In genomic region chr3R:25637294-25638174, dm6 we compare ENCODE assay signal across 1 fruit fly cellular context.
A peak's percentile ranks its signal among the peaks of the same experiment; 100 is the strongest.
TF ChIP-seq lines count a peak whose summit lies in the region.

Gene jigr1, plus strand, starts transcription at chr3R:25637843.

TF ChIP-seq in whole organism, embryonic, 481 proteins besides CTCF, POLR2A, EP300 and RAD21 (continued from another document):
- no peak for TF ChIP-seq CG14860 (GFP tag; IDR thresholded peaks at IDR 0.05; lab: Robert Waterston, UW; ENCODE audit: partially characterized antibody)
- TF ChIP-seq fd102C (GFP tag; optimal IDR thresholded peaks at IDR 0.05; lab: Kevin White, UChicago): peak; percentile 60
- peak; percentile 91 for TF ChIP-seq D19B (GFP tag; optimal IDR thresholded peaks at IDR 0.05; lab: Kevin White, UChicago)
- peak; percentile 45 for TF ChIP-seq Chrac-16 (GFP tag; optimal IDR thresholded peaks at IDR 0.05; lab: Kevin White, UChicago)
- TF ChIP-seq BEAF-32 (GFP tag; optimal IDR thresholded peaks at IDR 0.05; lab: Kevin White, UChicago): no peak
- peak; percentile 54 for TF ChIP-seq CG31441 (GFP tag; IDR thresholded peaks at IDR 0.05; lab: Robert Waterston, UW)
- TF ChIP-seq inv (GFP tag; IDR thresholded peaks at IDR 0.05; lab: Robert Waterston, UW; ENCODE audit: partially characterized antibody): no peak
- TF ChIP-seq lov (optimal IDR thresholded peaks at IDR 0.05; lab: Kevin White, UChicago): no peak
- TF ChIP-seq lov (GFP tag; IDR thresholded peaks at IDR 0.05; lab: Robert Waterston, UW): 0 out of 3 replicates have a peak, but pooled peaks have one; percentile 34
- no peak for TF ChIP-seq CG13894 (tag; optimal IDR thresholded peaks at IDR 0.05; lab: Kevin White, UChicago)
- TF ChIP-seq Blimp-1 (GFP tag; optimal IDR thresholded peaks at IDR 0.05; lab: Kevin White, UChicago): peak; percentile 3
- no peak for TF ChIP-seq slbo (GFP tag; IDR thresholded peaks at IDR 0.05; lab: Robert Waterston, UW)
- TF ChIP-seq dan (GFP tag; IDR thresholded peaks at IDR 0.05; lab: Robert Waterston, UW): peak; percentile 10; the same call in 1 of the 2 replicates
- TF ChIP-seq Atf-2 (GFP tag; optimal IDR thresholded peaks at IDR 0.05; lab: Kevin White, UChicago): no peak
- TF ChIP-seq gsb-n (tag; optimal IDR thresholded peaks at IDR 0.05; lab: Kevin White, UChicago): peak; percentile 33
- no peak for TF ChIP-seq oc (tag; optimal IDR thresholded peaks at IDR 0.05; lab: Kevin White, UChicago)
- TF ChIP-seq dpn (GFP tag; optimal IDR thresholded peaks at IDR 0.05; lab: Kevin White, UChicago): peak in 1 of 2 experiments; percentile 1
- peak; percentile 82 for TF ChIP-seq CG2712 (tag; optimal IDR thresholded peaks at IDR 0.05; lab: Kevin White, UChicago)
- peak; percentile 54; the same call in 1 of the 2 replicates for TF ChIP-seq ara (GFP tag; IDR thresholded peaks at IDR 0.05; lab: Robert Waterston, UW)
- no peak for TF ChIP-seq CG3726 (GFP tag; IDR thresholded peaks at IDR 0.05; lab: Robert Waterston, UW)
- peak; percentile 19 for TF ChIP-seq CG4820 (GFP tag; optimal IDR thresholded peaks at IDR 0.05; lab: Kevin White, UChicago)
- no peak for TF ChIP-seq YL-1 (GFP tag; optimal IDR thresholded peaks at IDR 0.05; lab: Kevin White, UChicago)
- peak; percentile 1 for TF ChIP-seq Sox100B (GFP tag; optimal IDR thresholded peaks at IDR 0.05; lab: Kevin White, UChicago)
- TF ChIP-seq CG31224 (GFP tag; IDR thresholded peaks at IDR 0.05; lab: Robert Waterston, UW): no peak
- no peak for TF ChIP-seq CG3995 (GFP tag; optimal IDR thresholded peaks at IDR 0.05; lab: Kevin White, UChicago)
- TF ChIP-seq nerfin-1 (tag; optimal IDR thresholded peaks at IDR 0.05; lab: Kevin White, UChicago): peak; percentile 31
- no peak for TF ChIP-seq CG12744 (GFP tag; optimal IDR thresholded peaks at IDR 0.05; lab: Kevin White, UChicago)
- no peak for TF ChIP-seq MBD-R2 (GFP tag; IDR thresholded peaks at IDR 0.05; lab: Robert Waterston, UW)
- peak; percentile 97 for TF ChIP-seq pros (GFP tag; optimal IDR thresholded peaks at IDR 0.05; lab: Kevin White, UChicago)
- TF ChIP-seq psq (GFP tag; optimal IDR thresholded peaks at IDR 0.05; lab: Kevin White, UChicago): peak; percentile 7
- TF ChIP-seq CG4424 (GFP tag; optimal IDR thresholded peaks at IDR 0.05; lab: Kevin White, UChicago): peak; percentile 36
- peak; percentile 86 for TF ChIP-seq row (GFP tag; IDR thresholded peaks at IDR 0.05; lab: Robert Waterston, UW)
- peak; percentile 79 for TF ChIP-seq CG2199 (GFP tag; IDR thresholded peaks at IDR 0.05; lab: Robert Waterston, UW)
- no peak for TF ChIP-seq hbn (GFP tag; IDR thresholded peaks at IDR 0.05; lab: Robert Waterston, UW; ENCODE audit: partially characterized antibody)
- TF ChIP-seq CG1603 (tag; optimal IDR thresholded peaks at IDR 0.05; lab: Kevin White, UChicago): peak; percentile 50
- peak; percentile 15 for TF ChIP-seq org-1 (GFP tag; optimal IDR thresholded peaks at IDR 0.05; lab: Kevin White, UChicago)
- peak; percentile 64 for TF ChIP-seq nom (GFP tag; optimal IDR thresholded peaks at IDR 0.05; lab: Kevin White, UChicago)
- TF ChIP-seq Jarid2 (GFP tag; optimal IDR thresholded peaks at IDR 0.05; lab: Kevin White, UChicago): peak; percentile 34
- peak; percentile 6 for TF ChIP-seq CG2116 (GFP tag; optimal IDR thresholded peaks at IDR 0.05; lab: Kevin White, UChicago)
- TF ChIP-seq CG17328 (GFP tag; IDR thresholded peaks at IDR 0.05; lab: Robert Waterston, UW): peak; percentile 49; the same call in 1 of the 2 replicates
- peak; percentile 3 for TF ChIP-seq stwl (tag; optimal IDR thresholded peaks at IDR 0.05; lab: Kevin White, UChicago)
- TF ChIP-seq CG30403 (GFP tag; optimal IDR thresholded peaks at IDR 0.05; lab: Kevin White, UChicago): peak; percentile 24
- peak; percentile 75 for TF ChIP-seq Adf1 (GFP tag; IDR thresholded peaks at IDR 0.05; lab: Robert Waterston, UW)
- TF ChIP-seq dysf (GFP tag; IDR thresholded peaks at IDR 0.05; lab: Robert Waterston, UW): peak; percentile 8; the same call in 1 of the 3 replicates
- no peak for TF ChIP-seq bowl (GFP tag; IDR thresholded peaks at IDR 0.05; lab: Robert Waterston, UW)
- TF ChIP-seq so (GFP tag; IDR thresholded peaks at IDR 0.05; lab: Robert Waterston, UW): 0 out of 3 replicates have a peak, but pooled peaks have one; percentile 24
- no peak for TF ChIP-seq hkb (optimal IDR thresholded peaks at IDR 0.05; lab: Kevin White, UChicago)
- TF ChIP-seq hkb (GFP tag; IDR thresholded peaks at IDR 0.05; lab: Robert Waterston, UW): peak; percentile 41; the same call in 1 of the 2 replicates
- peak; percentile 81 for TF ChIP-seq CG4404 (GFP tag; IDR thresholded peaks at IDR 0.05; lab: Robert Waterston, UW)
- peak; percentile 82 for TF ChIP-seq zen (tag; optimal IDR thresholded peaks at IDR 0.05; lab: Kevin White, UChicago)
- TF ChIP-seq CG7556 (GFP tag; optimal IDR thresholded peaks at IDR 0.05; lab: Kevin White, UChicago): peak; percentile 46
- TF ChIP-seq CG3281 (GFP tag; optimal IDR thresholded peaks at IDR 0.05; lab: Kevin White, UChicago): no peak
- peak; percentile 90 for TF ChIP-seq Ets65A (GFP tag; lab: Kevin White, UChicago)
- peak; percentile 6 to 66 for TF ChIP-seq chif (GFP tag; optimal IDR thresholded peaks at IDR 0.05; lab: Kevin White, UChicago)
- TF ChIP-seq Hey (tag; optimal IDR thresholded peaks at IDR 0.05; lab: Kevin White, UChicago): no peak
- TF ChIP-seq Usf (GFP tag; optimal IDR thresholded peaks at IDR 0.05; lab: Kevin White, UChicago): peak; percentile 8
- TF ChIP-seq bsh (GFP tag; optimal IDR thresholded peaks at IDR 0.05; lab: Kevin White, UChicago): peak in 1 of 2 experiments; percentile 5
- no peak for TF ChIP-seq CG2120 (GFP tag; optimal IDR thresholded peaks at IDR 0.05; lab: Kevin White, UChicago)
- peak; percentile 22 for TF ChIP-seq Ssrp (tag; optimal IDR thresholded peaks at IDR 0.05; lab: Kevin White, UChicago)
- TF ChIP-seq sob (GFP tag; IDR thresholded peaks at IDR 0.05; lab: Robert Waterston, UW): 0 out of 2 replicates have a peak, but pooled peaks have one; percentile 30
- no peak for TF ChIP-seq CG8281 (tag; optimal IDR thresholded peaks at IDR 0.05; lab: Kevin White, UChicago)
- TF ChIP-seq gem (tag; optimal IDR thresholded peaks at IDR 0.05; lab: Kevin White, UChicago): peak; percentile 67
- no peak for TF ChIP-seq CG9609 (GFP tag; optimal IDR thresholded peaks at IDR 0.05; lab: Kevin White, UChicago)
- TF ChIP-seq CG30020 (tag; optimal IDR thresholded peaks at IDR 0.05; lab: Kevin White, UChicago): no peak
- TF ChIP-seq CG18619 (GFP tag; optimal IDR thresholded peaks at IDR 0.05; lab: Kevin White, UChicago): no peak
- TF ChIP-seq ewg (GFP tag; optimal IDR thresholded peaks at IDR 0.05; lab: Kevin White, UChicago): peak; percentile 1
- peak; percentile 57 for TF ChIP-seq phol (tag; optimal IDR thresholded peaks at IDR 0.05; lab: Kevin White, UChicago)
- TF ChIP-seq abd-A (tag; optimal IDR thresholded peaks at IDR 0.05; lab: Kevin White, UChicago): no peak
- TF ChIP-seq corto (GFP tag; optimal IDR thresholded peaks at IDR 0.05; lab: Kevin White, UChicago): peak; percentile 27
- TF ChIP-seq ttk (GFP tag; IDR thresholded peaks at IDR 0.05; lab: Robert Waterston, UW): no peak
- no peak for TF ChIP-seq cad (GFP tag; optimal IDR thresholded peaks at IDR 0.05; lab: Kevin White, UChicago)
- TF ChIP-seq fd96Cb (tag; optimal IDR thresholded peaks at IDR 0.05; lab: Kevin White, UChicago): peak; percentile 39
- peak in 1 of 2 experiments; percentile 41 for TF ChIP-seq eve (GFP tag; optimal IDR thresholded peaks at IDR 0.05; lab: Kevin White, UChicago)
- no peak for TF ChIP-seq pho (GFP tag; optimal IDR thresholded peaks at IDR 0.05; lab: Kevin White, UChicago)
- TF ChIP-seq D (optimal IDR thresholded peaks at IDR 0.05; lab: Kevin White, UChicago): no peak
- TF ChIP-seq D (GFP tag; optimal IDR thresholded peaks at IDR 0.05; lab: Kevin White, UChicago): peak; percentile 48
- peak; percentile 67 for TF ChIP-seq CG15479 (GFP tag; optimal IDR thresholded peaks at IDR 0.05; lab: Kevin White, UChicago)
- peak; percentile 87 for TF ChIP-seq ac (GFP tag; optimal IDR thresholded peaks at IDR 0.05; lab: Kevin White, UChicago)
- no peak for TF ChIP-seq ftz-f1 (GFP tag; optimal IDR thresholded peaks at IDR 0.05; lab: Kevin White, UChicago)
- TF ChIP-seq CG12391 (tag; optimal IDR thresholded peaks at IDR 0.05; lab: Kevin White, UChicago): peak; percentile 65
- no peak for TF ChIP-seq CG3065 (GFP tag; optimal IDR thresholded peaks at IDR 0.05; lab: Kevin White, UChicago)
- TF ChIP-seq dati (GFP tag; IDR thresholded peaks at IDR 0.05; lab: Robert Waterston, UW): no peak
- TF ChIP-seq CG7745 (tag; optimal IDR thresholded peaks at IDR 0.05; lab: Kevin White, UChicago): no peak
- 0 out of 3 replicates have a peak, but pooled peaks have one; percentile 34 for TF ChIP-seq CG11695 (GFP tag; IDR thresholded peaks at IDR 0.05; lab: Robert Waterston, UW)
- TF ChIP-seq tll (GFP tag; optimal IDR thresholded peaks at IDR 0.05; lab: Kevin White, UChicago): peak; percentile 64 to 92
- no peak for TF ChIP-seq lab (GFP tag; optimal IDR thresholded peaks at IDR 0.05; lab: Kevin White, UChicago)
- peak; percentile 60; the same call in 1 of the 3 replicates for TF ChIP-seq zfh1 (GFP tag; IDR thresholded peaks at IDR 0.05; lab: Robert Waterston, UW)
- TF ChIP-seq CG17829 (tag; optimal IDR thresholded peaks at IDR 0.05; lab: Kevin White, UChicago): peak; percentile 83
- peak; percentile 67; the same call in 2 of the 3 replicates for TF ChIP-seq CG17361 (GFP tag; IDR thresholded peaks at IDR 0.05; lab: Robert Waterston, UW)
- no peak for TF ChIP-seq Nf-YA (GFP tag; IDR thresholded peaks at IDR 0.05; lab: Robert Waterston, UW)
- peak; percentile 32 for TF ChIP-seq CG2202 (tag; optimal IDR thresholded peaks at IDR 0.05; lab: Kevin White, UChicago)
- peak; percentile 22 for TF ChIP-seq CG17568 (GFP tag; optimal IDR thresholded peaks at IDR 0.05; lab: Kevin White, UChicago)
- peak; percentile 5 for TF ChIP-seq pnt (GFP tag; optimal IDR thresholded peaks at IDR 0.05; lab: Kevin White, UChicago)
- no peak for TF ChIP-seq h (optimal IDR thresholded peaks at IDR 0.05; lab: Kevin White, UChicago)
- peak in 1 of 2 experiments; percentile 87 for TF ChIP-seq pan (optimal IDR thresholded peaks at IDR 0.05; lab: Kevin White, UChicago)
- peak in 1 of 2 experiments; percentile 81 for TF ChIP-seq pan (GFP tag; optimal IDR thresholded peaks at IDR 0.05 in 1 of 2, IDR thresholded peaks at IDR 0.05 in 1 of 2)
- TF ChIP-seq CG10979 (tag; optimal IDR thresholded peaks at IDR 0.05; lab: Kevin White, UChicago): peak; percentile 77
- TF ChIP-seq ind (GFP tag; optimal IDR thresholded peaks at IDR 0.05; lab: Kevin White, UChicago): no peak
- TF ChIP-seq Pdp1 (GFP tag; optimal IDR thresholded peaks at IDR 0.05; lab: Kevin White, UChicago): peak; percentile 15 to 17
- peak; percentile 58 for TF ChIP-seq gcm (GFP tag; optimal IDR thresholded peaks at IDR 0.05; lab: Kevin White, UChicago)
- TF ChIP-seq eyg (GFP tag; optimal IDR thresholded peaks at IDR 0.05; lab: Kevin White, UChicago): no peak
- peak; percentile 13 for TF ChIP-seq Hsf (GFP tag; optimal IDR thresholded peaks at IDR 0.05; lab: Kevin White, UChicago)
- peak; percentile 60 for TF ChIP-seq CG13775 (GFP tag; optimal IDR thresholded peaks at IDR 0.05; lab: Kevin White, UChicago)
- no peak for TF ChIP-seq chm (GFP tag; IDR thresholded peaks at IDR 0.05; lab: Robert Waterston, UW)
- TF ChIP-seq CoRest (tag; optimal IDR thresholded peaks at IDR 0.05; lab: Kevin White, UChicago): peak; percentile 37
- peak; percentile 41 for TF ChIP-seq chn (GFP tag; optimal IDR thresholded peaks at IDR 0.05; lab: Kevin White, UChicago)
- TF ChIP-seq CG15696 (tag; optimal IDR thresholded peaks at IDR 0.05; lab: Kevin White, UChicago): peak; percentile 90
- TF ChIP-seq az2 (GFP tag; optimal IDR thresholded peaks at IDR 0.05; lab: Kevin White, UChicago): peak; percentile 29
- TF ChIP-seq Deaf1 (tag; optimal IDR thresholded peaks at IDR 0.05; lab: Kevin White, UChicago): peak; percentile 0
- TF ChIP-seq Xbp1 (GFP tag; optimal IDR thresholded peaks at IDR 0.05; lab: Kevin White, UChicago): peak; percentile 21
- peak in 1 of 2 experiments; percentile 10 for TF ChIP-seq Trl (optimal IDR thresholded peaks at IDR 0.05; lab: Kevin White, UChicago)
- no peak for TF ChIP-seq Trl (GFP tag; optimal IDR thresholded peaks at IDR 0.05; lab: Kevin White, UChicago)
- TF ChIP-seq Hr3 (GFP tag; optimal IDR thresholded peaks at IDR 0.05; lab: Kevin White, UChicago): peak; percentile 31
- TF ChIP-seq Kr (GFP tag; optimal IDR thresholded peaks at IDR 0.05; lab: Kevin White, UChicago): peak; percentile 68
- peak; percentile 91 for TF ChIP-seq sens (GFP tag; lab: Kevin White, UChicago)
- TF ChIP-seq CG7271 (tag; optimal IDR thresholded peaks at IDR 0.05; lab: Kevin White, UChicago): peak; percentile 63
- TF ChIP-seq caup (GFP tag; optimal IDR thresholded peaks at IDR 0.05; lab: Kevin White, UChicago; ENCODE audit: severe bottlenecking): no peak
- TF ChIP-seq CG33557 (GFP tag; optimal IDR thresholded peaks at IDR 0.05; lab: Kevin White, UChicago): peak; percentile 63
- TF ChIP-seq Neu2 (GFP tag; optimal IDR thresholded peaks at IDR 0.05; lab: Kevin White, UChicago; ENCODE audit: borderline replicate concordance): peak; percentile 70
- TF ChIP-seq lmd (GFP tag; IDR thresholded peaks at IDR 0.05; lab: Robert Waterston, UW): peak; percentile 40; the same call in 1 of the 2 replicates
TF ChIP-seq in whole organism, embryonic: peak in this region for 118.
